Fruit fly (Drosophila melanogaster): ENCODE results near the gene TMEM216.

dm6 chr3R:8686446-8686845 lies 29.6 kb upstream of the TMEM216 start:
- TF ChIP-seq psq (optimal IDR thresholded peaks at IDR 0.05) (no peak), usp (GFP tag; optimal IDR thresholded peaks at IDR 0.05) (no peak), Dll (optimal IDR thresholded peaks at IDR 0.05) (no peak), pan (optimal IDR thresholded peaks at IDR 0.05) (no peak), CG8478 (optimal IDR thresholded peaks at IDR 0.05) (no peak)
